Worm (Caenorhabditis elegans): ENCODE measurements around the gene tpst-2.

tpst-2 gene

DNA sequence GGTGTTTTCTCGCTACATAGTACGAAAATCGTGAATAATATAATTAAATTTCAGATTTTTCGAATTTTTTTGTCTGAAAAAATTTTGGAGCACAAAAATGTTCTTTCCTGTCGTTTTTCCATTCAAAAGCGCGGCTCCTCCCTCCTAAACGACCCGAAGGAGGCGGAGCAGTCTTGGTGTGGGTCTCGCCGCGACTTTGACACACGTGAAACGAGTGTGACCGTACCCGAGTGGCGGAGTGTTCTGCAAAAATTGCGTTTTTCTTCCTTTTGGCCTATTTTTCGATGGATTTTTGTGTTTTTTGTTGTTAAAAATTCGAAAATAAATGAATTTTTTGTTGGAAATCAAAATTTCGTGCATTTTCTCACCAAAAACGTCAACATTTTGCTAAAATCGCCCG is 22.5 kb downstream of the tpst-2 start, which contains the start of gene snt-2 (continued):
- TF ChIP-seq madf-6 (GFP tag; IDR thresholded peaks at IDR 0.05) (peak; percentile 62), xnd-1 (tag; optimal IDR thresholded peaks at IDR 0.05) (peak; percentile 23), let-607 (tag; optimal IDR thresholded peaks at IDR 0.05) (peak in 1 of 2 experiments; percentile 34), lin-35 (GFP tag; optimal IDR thresholded peaks at IDR 0.05) (peak in 1 of 3 experiments; percentile 55), egrh-3 (GFP tag; IDR thresholded peaks at IDR 0.05) (0 out of 2 replicates have a peak, but pooled peaks have one; percentile 17), ccch-3 (GFP tag; optimal IDR thresholded peaks at IDR 0.05) (no peak), mel-28 (tag; optimal IDR thresholded peaks at IDR 0.05; ENCODE audit: borderline replicate concordance) (no peak), efl-1 (GFP tag; optimal IDR thresholded peaks at IDR 0.05) (peak; percentile 48), tbp1 (GFP tag; optimal IDR thresholded peaks at IDR 0.05) (peak; percentile 49), Y95B8A.8 (GFP tag; IDR thresholded peaks at IDR 0.05) (no peak), ekl-4 (GFP tag; IDR thresholded peaks at IDR 0.05) (no peak), snpc-1.3 (tag; optimal IDR thresholded peaks at IDR 0.05; ENCODE audit: insufficient read depth) (peak; percentile 69), ceh-79 (tag; optimal IDR thresholded peaks at IDR 0.05) (no peak), dox-1 (GFP tag; IDR thresholded peaks at IDR 0.05) (peak; percentile 83), atf-7 (tag; optimal IDR thresholded peaks at IDR 0.05) (no peak), nfya-2 (GFP tag; IDR thresholded peaks at IDR 0.05) (no peak), lsl-1 (GFP tag; optimal IDR thresholded peaks at IDR 0.05) (peak; percentile 92), aptf-3 (GFP tag; IDR thresholded peaks at IDR 0.05) (no peak), aptf-2 (GFP tag; conservative IDR thresholded peaks at IDR 0.05) (no peak), nhr-80 (tag; optimal IDR thresholded peaks at IDR 0.05) (peak; percentile 41), tbx-9 (tag; optimal IDR thresholded peaks at IDR 0.05; ENCODE audit: borderline replicate concordance) (no peak), ZK185.1 (tag; optimal IDR thresholded peaks at IDR 0.05; ENCODE audit: poor library complexity, severe bottlenecking) (peak; percentile 25), snpc-3.4 (tag; optimal IDR thresholded peaks at IDR 0.05) (peak; percentile 19), hmg-1.2 (GFP tag; IDR thresholded peaks at IDR 0.05) (peak; percentile 35), ceh-100 (GFP tag; IDR thresholded peaks at IDR 0.05) (peak; percentile 27; the same call in 1 of the 2 replicates), K11D2.4 (GFP tag; IDR thresholded peaks at IDR 0.05) (no peak), bed-1 (GFP tag; IDR thresholded peaks at IDR 0.05) (no peak), T07F8.4 (tag; optimal IDR thresholded peaks at IDR 0.05) (no peak), rcor-1 (GFP tag; IDR thresholded peaks at IDR 0.05) (peak; percentile 18; the same call in 1 of the 2 replicates), egl-18 (GFP tag; IDR thresholded peaks at IDR 0.05) (no peak), lir-1 (GFP tag; conservative IDR thresholded peaks at IDR 0.05) (no peak), nfyb-1 (GFP tag; IDR thresholded peaks at IDR 0.05) (0 out of 2 replicates have a peak, but pooled peaks have one; percentile 36), rpc-1 (optimal IDR thresholded peaks at IDR 0.05) (no peak), rpc-1 (tag; optimal IDR thresholded peaks at IDR 0.05) (no peak), madf-3 (GFP tag; IDR thresholded peaks at IDR 0.05) (no peak), snpc-4 (GFP tag; optimal IDR thresholded peaks at IDR 0.05) (no peak), snpc-4 (tag; optimal IDR thresholded peaks at IDR 0.05) (peak in 1 of 4 experiments; percentile 3), cebp-1 (GFP tag; IDR thresholded peaks at IDR 0.05) (no peak), cebp-1 (tag; optimal IDR thresholded peaks at IDR 0.05) (peak; percentile 63), tlf-1 (GFP tag; optimal IDR thresholded peaks at IDR 0.05) (peak; percentile 35), hsf-1 (GFP tag; IDR thresholded peaks at IDR 0.05) (no peak), F49E8.2 (tag; optimal IDR thresholded peaks at IDR 0.05; ENCODE audit: insufficient read depth) (peak; percentile 52), ceh-91 (GFP tag; IDR thresholded peaks at IDR 0.05) (0 out of 2 replicates have a peak, but pooled peaks have one; percentile 44), lin-54 (GFP tag; optimal IDR thresholded peaks at IDR 0.05) (peak; percentile 58), madf-8 (GFP tag; conservative IDR thresholded peaks at IDR 0.05) (0 out of 2 replicates have a peak, but pooled peaks have one; percentile 13), F23B12.7 (tag; optimal IDR thresholded peaks at IDR 0.05; ENCODE audit: insufficient read depth) (peak; percentile 86), nhr-120 (GFP tag; IDR thresholded peaks at IDR 0.05) (no peak), ztf-22 (GFP tag; optimal IDR thresholded peaks at IDR 0.05) (no peak)
